Worm (Caenorhabditis elegans): Measurements from ENCODE around the gene T05C1.1.

Gene T05C1.1

ce11 chrII:4494532-4494931, 16.1 kb downstream of the T05C1.1 start:
- TF ChIP-seq hif-1 (tag; optimal IDR thresholded peaks at IDR 0.05) (no peak), hlh-30 (tag; optimal IDR thresholded peaks at IDR 0.05; ENCODE audit: insufficient read depth) (peak; percentile 15), daf-16 (GFP tag; optimal IDR thresholded peaks at IDR 0.05) (peak in 1 of 2 experiments; percentile 49), daf-16 (tag; optimal IDR thresholded peaks at IDR 0.05) (no peak), daf-12 (tag; optimal IDR thresholded peaks at IDR 0.05) (no peak), nhr-25 (tag; optimal IDR thresholded peaks at IDR 0.05; ENCODE audit: borderline replicate concordance, insufficient read depth) (no peak), daf-19 (GFP tag; conservative IDR thresholded peaks at IDR 0.05) (0 out of 2 replicates have a peak, but pooled peaks have one; percentile 30), unc-130 (GFP tag; optimal IDR thresholded peaks at IDR 0.05) (no peak), lsy-2 (tag; optimal IDR thresholded peaks at IDR 0.05) (peak in 1 of 2 experiments; percentile 7), ces-1 (GFP tag; optimal IDR thresholded peaks at IDR 0.05) (no peak), nhr-11 (tag; optimal IDR thresholded peaks at IDR 0.05) (peak; percentile 60), hlh-11 (tag; optimal IDR thresholded peaks at IDR 0.05) (peak; percentile 56), ctbp-1 (GFP tag; IDR thresholded peaks at IDR 0.05) (0 out of 2 replicates have a peak, but pooled peaks have one; percentile 35), zag-1 (tag; optimal IDR thresholded peaks at IDR 0.05) (no peak)

- TF ChIP-seq nhr-28 (tag; optimal IDR thresholded peaks at IDR 0.05) (peak; percentile 53), mdl-1 (tag; optimal IDR thresholded peaks at IDR 0.05) (no peak), dve-1 (tag; optimal IDR thresholded peaks at IDR 0.05; ENCODE audit: insufficient read depth) (peak; percentile 17), pqm-1 (tag; optimal IDR thresholded peaks at IDR 0.05) (peak; percentile 40), dmd-6 (GFP tag; IDR thresholded peaks at IDR 0.05) (peak; percentile 45), F10B5.3 (tag; optimal IDR thresholded peaks at IDR 0.05) (no peak), php-3 (GFP tag; IDR thresholded peaks at IDR 0.05) (0 out of 2 replicates have a peak, but pooled peaks have one; percentile 53), tra-1 (GFP tag; IDR thresholded peaks at IDR 0.05) (0 out of 2 replicates have a peak, but pooled peaks have one; percentile 41), daf-16 (GFP tag; optimal IDR thresholded peaks at IDR 0.05) (no peak), daf-16 (tag; optimal IDR thresholded peaks at IDR 0.05) (peak; percentile 27)
Observed at ce11 chrII:4495844-4496243, 17.4 kb downstream of the T05C1.1 start.

- no peak for TF ChIP-seq jun-1 (tag; optimal IDR thresholded peaks at IDR 0.05)
Observed at ce11 chrII:4505097-4505626, 26.8 kb downstream of the T05C1.1 start, which contains the start of gene camt-1. camt-1 (minus strand) TSS chrII:4505147.

ce11 chrII:4506552-4507291, 28.3 kb downstream of the T05C1.1 start:
- TF ChIP-seq dmd-6 (GFP tag; IDR thresholded peaks at IDR 0.05), result peak; percentile 74
- TF ChIP-seq dmd-9 (GFP tag; IDR thresholded peaks at IDR 0.05), result no peak
- no peak for TF ChIP-seq nhr-25 (tag; optimal IDR thresholded peaks at IDR 0.05; ENCODE audit: borderline replicate concordance, insufficient read depth)
- no peak for TF ChIP-seq ceh-44 (GFP tag; IDR thresholded peaks at IDR 0.05)
- peak; percentile 75 for TF ChIP-seq nhr-11 (tag; optimal IDR thresholded peaks at IDR 0.05)
- TF ChIP-seq T26A8.4 (GFP tag; IDR thresholded peaks at IDR 0.05), result no peak
- peak; percentile 47; the same call in 1 of the 2 replicates for TF ChIP-seq pha-4 (GFP tag; IDR thresholded peaks at IDR 0.05)
- peak; percentile 8 for TF ChIP-seq pha-4 (tag; optimal IDR thresholded peaks at IDR 0.05)
- TF ChIP-seq nhr-28 (tag; optimal IDR thresholded peaks at IDR 0.05), result peak; percentile 35
- TF ChIP-seq unc-62 (GFP tag; optimal IDR thresholded peaks at IDR 0.05 in 1 of 2), result peak in 1 of 2 experiments; percentile 93
- no peak for TF ChIP-seq unc-62 (tag; optimal IDR thresholded peaks at IDR 0.05)
- peak; percentile 46 for TF ChIP-seq mxl-3 (GFP tag; optimal IDR thresholded peaks at IDR 0.05)
- peak; percentile 90 for TF ChIP-seq hlh-30 (tag; optimal IDR thresholded peaks at IDR 0.05; ENCODE audit: insufficient read depth)
- TF ChIP-seq ztf-7 (tag; optimal IDR thresholded peaks at IDR 0.05), result peak; percentile 12
- TF ChIP-seq Y75B8A.6 (GFP tag; IDR thresholded peaks at IDR 0.05), result no peak
- TF ChIP-seq ces-1 (GFP tag; optimal IDR thresholded peaks at IDR 0.05), result peak; percentile 46
- 0 out of 2 replicates have a peak, but pooled peaks have one; percentile 44 for TF ChIP-seq lin-1 (GFP tag; IDR thresholded peaks at IDR 0.05)
- no peak for TF ChIP-seq nhr-77 (tag; optimal IDR thresholded peaks at IDR 0.05)
- TF ChIP-seq dve-1 (tag; optimal IDR thresholded peaks at IDR 0.05; ENCODE audit: insufficient read depth), result peak; percentile 53
- TF ChIP-seq vab-7 (GFP tag; IDR thresholded peaks at IDR 0.05), result no peak
- peak; percentile 70; the same call in 1 of the 2 replicates for TF ChIP-seq hmg-1.1 (GFP tag; IDR thresholded peaks at IDR 0.05)
- TF ChIP-seq zfp-2 (tag; optimal IDR thresholded peaks at IDR 0.05), result no peak
- no peak for TF ChIP-seq egl-43 (GFP tag; IDR thresholded peaks at IDR 0.05)
- no peak for TF ChIP-seq ZK337.2 (GFP tag; IDR thresholded peaks at IDR 0.05)
- TF ChIP-seq mdl-1 (tag; optimal IDR thresholded peaks at IDR 0.05), result peak in 1 of 2 experiments; percentile 82
- TF ChIP-seq F10B5.3 (tag; optimal IDR thresholded peaks at IDR 0.05), result no peak
- TF ChIP-seq lir-3 (tag; optimal IDR thresholded peaks at IDR 0.05), result no peak

Measured in whole organism, L4 larva.